Worm (Caenorhabditis elegans): ENCODE data around the gene C17H11.5.

- TF ChIP-seq ztf-23 (GFP tag; IDR thresholded peaks at IDR 0.05) (no peak), tab-1 (GFP tag; IDR thresholded peaks at IDR 0.05) (no peak), cog-1 (tag; optimal IDR thresholded peaks at IDR 0.05) (no peak), T22C8.4 (GFP tag; IDR thresholded peaks at IDR 0.05) (no peak), ref-1 (GFP tag; conservative IDR thresholded peaks at IDR 0.05) (no peak), klf-2 (GFP tag; conservative IDR thresholded peaks at IDR 0.05) (no peak), flt-1 (GFP tag; IDR thresholded peaks at IDR 0.05) (no peak)
Measured at ce11 chrX:8214424-8215115, 29.6 kb upstream of the C17H11.5 start, which contains the start of gene C47D2.1.

All from whole organism, midembryonic.